Worm (Caenorhabditis elegans) whole organism, early embryonic: Measurements from ENCODE around the gene T13H5.1.

Experiments used
- ama-1 ChIP-seq: fragments of 150-350 bp; optimal IDR thresholded peaks from 2 replicates; lab custom pipeline; 2014
- pes-1 ChIP-seq: fragments of 200-800 bp; sonication (Bioruptor generic); IDR thresholded peaks from 2 replicates; pipeline ENCODE4 v1.3.6; 2022; ENCODE audit warnings: missing genetic modification reagents, missing genetic modification characterization, missing compliant biosample characterization
- sea-1 ChIP-seq: fragments of 200-800 bp; sonication (Bioruptor generic); conservative IDR thresholded peaks from 2 replicates; pipeline ENCODE4 v1.3.6; 2022; ENCODE audit warnings: missing genetic modification characterization, missing compliant biosample characterization
- tbx-11 ChIP-seq: fragments of 200-800 bp; sonication (Bioruptor generic); IDR thresholded peaks from 2 replicates; pipeline ENCODE4 v1.3.6; 2022; ENCODE audit warnings: missing genetic modification characterization, missing compliant biosample characterization
- tra-4 ChIP-seq: sonication (generic microtip); optimal IDR thresholded peaks from 2 replicates; lab custom pipeline; 2017; ENCODE audit warnings: missing genetic modification characterization, missing compliant biosample characterization

- TF ChIP-seq ama-1, result no peak
- TF ChIP-seq pes-1 (GFP tag; lab: Robert Waterston, UW), result no peak
- TF ChIP-seq sea-1, result no peak
- TF ChIP-seq tbx-11 (GFP tag; lab: Robert Waterston, UW), result no peak
- no peak for TF ChIP-seq tra-4 (tag; lab: Kevin White, UChicago)
Measured at ce11 chrII:8545315-8545714, 36.5 kb upstream of the T13H5.1 start, which contains the start of gene decr-1.2.
